Worm (Caenorhabditis elegans) whole organism, L4 larva: ENCODE data around the gene ZK829.1.

Experiments used
- D1046.2 ChIP-seq: fragments of 200-800 bp; sonication (Bioruptor generic); IDR thresholded peaks from 2 replicates; pipeline ENCODE4 v1.3.6; 2022; ENCODE audit warnings: missing genetic modification characterization, missing compliant biosample characterization
- F10B5.3 ChIP-seq: sonication (generic microtip); optimal IDR thresholded peaks from 2 replicates; lab custom pipeline; 2016; ENCODE audit warnings: mild to moderate bottlenecking, missing genetic modification characterization, missing compliant biosample characterization
- T26A8.4 ChIP-seq: fragments of 200-800 bp; sonication (Bioruptor generic); IDR thresholded peaks from 2 replicates; pipeline ENCODE4 v1.3.6; 2022; ENCODE audit warnings: missing genetic modification characterization, missing compliant biosample characterization
- Y105C5A.15 ChIP-seq: fragments of 200-800 bp; sonication (Bioruptor generic); IDR thresholded peaks from 2 replicates; pipeline ENCODE4 v1.3.6; 2022; ENCODE audit warnings: missing genetic modification characterization, missing compliant biosample characterization
- Y48G9A.11 ChIP-seq: fragments of 200-800 bp; sonication (Bioruptor generic); IDR thresholded peaks from 2 replicates; pipeline ENCODE4 v1.3.6; 2022; ENCODE audit warnings: missing genetic modification reagents, missing genetic modification characterization, missing compliant biosample characterization
- Y75B8A.6 ChIP-seq: fragments of 200-800 bp; sonication (Bioruptor generic); IDR thresholded peaks from 2 replicates; pipeline ENCODE4 v1.3.6; 2022; ENCODE audit warnings: missing genetic modification reagents, missing genetic modification characterization, missing compliant biosample characterization
- ZK546.5 ChIP-seq, 2 experiments: sonication (generic microtip); optimal IDR thresholded peaks; 2 replicates each; lab custom pipeline; 2017; ENCODE audit warnings: missing biosample characterization in 2 of 2, missing genetic modification characterization in 2 of 2
- ama-1 ChIP-seq: fragments of 150-350 bp; optimal IDR thresholded peaks from 2 replicates; lab custom pipeline; 2014; ENCODE audit warnings: inconsistent platforms, mixed read lengths
- arid-1 ChIP-seq: fragments of 200-800 bp; sonication (Bioruptor generic); conservative IDR thresholded peaks from 2 replicates; pipeline ENCODE4 v1.3.6; 2022; ENCODE audit warnings: missing genetic modification reagents, missing genetic modification characterization, missing compliant biosample characterization
- attf-4 ChIP-seq: sonication (generic microtip); optimal IDR thresholded peaks from 3 replicates; lab custom pipeline; 2017; ENCODE audit warnings: missing biosample characterization, missing genetic modification characterization
- ceh-32 ChIP-seq: sonication (generic microtip); optimal IDR thresholded peaks from 2 replicates; lab custom pipeline; 2016; ENCODE audit warnings: mild to moderate bottlenecking, missing genetic modification characterization, missing compliant biosample characterization; ENCODE audit not compliant: poor library complexity
- ceh-44 ChIP-seq: fragments of 200-800 bp; sonication (Bioruptor generic); IDR thresholded peaks from 2 replicates; pipeline ENCODE4 v1.3.6; 2022; ENCODE audit warnings: missing genetic modification reagents, missing genetic modification characterization, missing compliant biosample characterization
- ces-1 ChIP-seq: fragments of 150-350 bp; sonication (generic microtip); optimal IDR thresholded peaks from 4 replicates; lab custom pipeline; 2014; ENCODE audit warnings: missing biosample characterization, missing genetic modification reagents, missing genetic modification characterization
- ctbp-1 ChIP-seq: fragments of 200-800 bp; sonication (Bioruptor generic); IDR thresholded peaks from 2 replicates; pipeline ENCODE4 v1.3.6; 2022; ENCODE audit warnings: missing genetic modification reagents, missing genetic modification characterization, missing compliant biosample characterization
- daf-19 ChIP-seq: fragments of 200-800 bp; sonication (Bioruptor generic); conservative IDR thresholded peaks from 2 replicates; pipeline ENCODE4 v1.3.6; 2022; ENCODE audit warnings: missing genetic modification characterization, missing compliant biosample characterization
- dpl-1 ChIP-seq: fragments of 150-350 bp; optimal IDR thresholded peaks from 2 replicates; lab custom pipeline; 2014; ENCODE audit warnings: missing biosample characterization, missing genetic modification reagents, missing genetic modification characterization
- duxl-1 ChIP-seq: sonication (generic microtip); optimal IDR thresholded peaks from 2 replicates; lab custom pipeline; 2016; ENCODE audit warnings: mild to moderate bottlenecking, missing genetic modification characterization, moderate library complexity, missing compliant biosample characterization; ENCODE audit not compliant: poor library complexity
- egl-43 ChIP-seq: fragments of 200-800 bp; sonication (Bioruptor generic); IDR thresholded peaks from 2 replicates; pipeline ENCODE4 v1.3.6; 2022; ENCODE audit warnings: missing genetic modification reagents, missing genetic modification characterization, missing compliant biosample characterization
- hif-1 ChIP-seq, 2 experiments: sonication (generic microtip); optimal IDR thresholded peaks; 2 replicates each; lab custom pipeline; 2016 to 2017; ENCODE audit warnings: missing compliant biosample characterization in 2 of 2, missing genetic modification characterization in 2 of 2, missing genetic modification reagents in 2 of 2, missing genotype in 2 of 2, mild to moderate bottlenecking in 1 of 2
- jun-1 ChIP-seq: fragments of 150-350 bp; optimal IDR thresholded peaks from 2 replicates; lab custom pipeline; 2014; ENCODE audit warnings: missing biosample characterization, missing genetic modification reagents, missing genetic modification characterization
- lin-1 ChIP-seq: fragments of 200-800 bp; sonication (Bioruptor generic); IDR thresholded peaks from 2 replicates; pipeline ENCODE4 v1.3.6; 2022; ENCODE audit warnings: missing genetic modification reagents, missing genetic modification characterization, missing compliant biosample characterization
- lin-15B ChIP-seq: fragments of 150-350 bp; sonication (generic microtip); optimal IDR thresholded peaks from 3 replicates; lab custom pipeline; 2014; ENCODE audit warnings: missing biosample characterization, missing genetic modification characterization
- lin-38 ChIP-seq: fragments of 200-800 bp; sonication (Bioruptor generic); IDR thresholded peaks from 2 replicates; pipeline ENCODE4 v1.3.6; 2022; ENCODE audit warnings: missing genetic modification reagents, missing genetic modification characterization, missing compliant biosample characterization
- lin-39 ChIP-seq: fragments of 150-350 bp; optimal IDR thresholded peaks from 2 replicates; lab custom pipeline; 2014; ENCODE audit warnings: missing biosample characterization, missing genetic modification reagents, missing genetic modification characterization
- lir-3 ChIP-seq: sonication (generic microtip); optimal IDR thresholded peaks from 2 replicates; lab custom pipeline; 2016; ENCODE audit warnings: mild to moderate bottlenecking, missing genetic modification characterization, missing compliant biosample characterization
- madf-5 ChIP-seq, 2 experiments: fragments of 200-800 bp; sonication (Bioruptor generic); IDR thresholded peaks; 2 replicates each; pipeline ENCODE4 v1.3.6; 2022; ENCODE audit warnings: missing compliant biosample characterization in 2 of 2, missing genetic modification characterization in 2 of 2
- madf-9 ChIP-seq: fragments of 200-800 bp; sonication (Bioruptor generic); conservative IDR thresholded peaks from 2 replicates; pipeline ENCODE4 v1.3.6; 2022; ENCODE audit warnings: missing genetic modification reagents, missing genetic modification characterization, missing compliant biosample characterization
- mep-1 ChIP-seq: fragments of 150-350 bp; sonication (generic microtip); optimal IDR thresholded peaks from 3 replicates; lab custom pipeline; 2014; ENCODE audit warnings: missing biosample characterization, missing genetic modification characterization
- mxl-2 ChIP-seq: fragments of 200-800 bp; sonication (Bioruptor generic); conservative IDR thresholded peaks from 2 replicates; pipeline ENCODE4 v1.3.6; 2022; ENCODE audit warnings: missing genetic modification reagents, missing genetic modification characterization, missing compliant biosample characterization
- mxl-3 ChIP-seq: fragments of 200-800 bp; sonication (Bioruptor generic); optimal IDR thresholded peaks from 2 replicates; lab custom pipeline; 2018; ENCODE audit warnings: mild to moderate bottlenecking, missing genetic modification characterization, missing compliant biosample characterization
- nhr-111 ChIP-seq: fragments of 200-800 bp; sonication (Bioruptor generic); optimal IDR thresholded peaks from 2 replicates; lab custom pipeline; 2018; ENCODE audit warnings: mild to moderate bottlenecking, missing genetic modification characterization, missing compliant biosample characterization
- nhr-237 ChIP-seq: sonication (generic microtip); optimal IDR thresholded peaks from 2 replicates; lab custom pipeline; 2017; ENCODE audit warnings: missing biosample characterization, missing genetic modification characterization
- nhr-25 ChIP-seq: sonication (generic microtip); optimal IDR thresholded peaks from 2 replicates; lab custom pipeline; 2017; ENCODE audit warnings: missing genetic modification characterization, mild to moderate bottlenecking, missing compliant biosample characterization, antibody characterized with exemption, moderate library complexity, borderline replicate concordance; ENCODE audit not compliant: insufficient read depth
- nhr-28 ChIP-seq: fragments of 150-350 bp; optimal IDR thresholded peaks from 2 replicates; lab custom pipeline; 2014; ENCODE audit warnings: missing biosample characterization, missing genetic modification characterization
- nhr-41 ChIP-seq: fragments of 200-800 bp; sonication (Bioruptor generic); IDR thresholded peaks from 2 replicates; pipeline ENCODE4 v1.3.6; 2022; ENCODE audit warnings: missing genetic modification reagents, missing genetic modification characterization, missing compliant biosample characterization
- nhr-42 ChIP-seq: fragments of 200-800 bp; sonication (Bioruptor generic); IDR thresholded peaks from 2 replicates; pipeline ENCODE4 v1.3.6; 2022; ENCODE audit warnings: missing genetic modification characterization, missing compliant biosample characterization
- nhr-48 ChIP-seq: sonication (generic microtip); optimal IDR thresholded peaks from 2 replicates; lab custom pipeline; 2016; ENCODE audit warnings: mild to moderate bottlenecking, missing genetic modification characterization, missing compliant biosample characterization
- nhr-76 ChIP-seq: fragments of 150-350 bp; optimal IDR thresholded peaks from 2 replicates; lab custom pipeline; 2014; ENCODE audit warnings: missing biosample characterization, missing genetic modification characterization
- php-3 ChIP-seq: fragments of 200-800 bp; sonication (Bioruptor generic); IDR thresholded peaks from 2 replicates; pipeline ENCODE4 v1.3.6; 2022; ENCODE audit warnings: missing genetic modification reagents, missing genetic modification characterization, missing compliant biosample characterization
- rbr-2 ChIP-seq: sonication (generic microtip); optimal IDR thresholded peaks from 2 replicates; lab custom pipeline; 2016; ENCODE audit warnings: missing genotype, missing genetic modification characterization, missing compliant biosample characterization
- sdz-12 ChIP-seq: fragments of 200-800 bp; sonication (Bioruptor generic); optimal IDR thresholded peaks from 2 replicates; lab custom pipeline; 2018; ENCODE audit warnings: mild to moderate bottlenecking, missing genetic modification characterization, missing compliant biosample characterization
- snpc-1.2 ChIP-seq: fragments of 200-800 bp; sonication (Bioruptor generic); IDR thresholded peaks from 2 replicates; pipeline ENCODE4 v1.3.6; 2022; ENCODE audit warnings: missing genetic modification reagents, missing genetic modification characterization, missing compliant biosample characterization
- tag-97 ChIP-seq: fragments of 200-800 bp; sonication (Bioruptor generic); IDR thresholded peaks from 2 replicates; pipeline ENCODE4 v1.3.6; 2022; ENCODE audit warnings: missing genetic modification characterization, missing compliant biosample characterization
- unc-130 ChIP-seq: sonication (generic microtip); optimal IDR thresholded peaks from 2 replicates; lab custom pipeline; 2016; ENCODE audit warnings: missing genetic modification reagents, missing genetic modification characterization, missing compliant biosample characterization
- unc-39 ChIP-seq: sonication (generic microtip); optimal IDR thresholded peaks from 2 replicates; lab custom pipeline; 2017; ENCODE audit warnings: missing biosample characterization, missing genetic modification characterization
- unc-62 ChIP-seq, 3 experiments: fragments of 150-350 bp in 1 of 3; sonication (generic microtip); optimal IDR thresholded peaks in 2 of 3; peaks in 1 of 3; 1 replicate in 1 of 3; 2 replicates in 2 of 3; lab custom pipeline; 2014 to 2017; ENCODE audit warnings: missing biosample characterization in 3 of 3, missing genetic modification characterization in 3 of 3, missing genetic modification reagents in 3 of 3, missing genotype in 1 of 3
- vab-7 ChIP-seq: fragments of 200-800 bp; sonication (Bioruptor generic); IDR thresholded peaks from 2 replicates; pipeline ENCODE4 v1.3.6; 2022; ENCODE audit warnings: missing genetic modification reagents, missing genetic modification characterization, missing compliant biosample characterization
- zip-11 ChIP-seq: fragments of 200-800 bp; sonication (Bioruptor generic); IDR thresholded peaks from 2 replicates; pipeline ENCODE4 v1.3.6; 2022; ENCODE audit warnings: missing genetic modification characterization, missing compliant biosample characterization
- zip-2 ChIP-seq: fragments of 150-350 bp; optimal IDR thresholded peaks from 2 replicates; lab custom pipeline; 2014; ENCODE audit warnings: missing biosample characterization, missing genetic modification characterization
- ztf-11 ChIP-seq: fragments of 150-350 bp; optimal IDR thresholded peaks from 2 replicates; lab custom pipeline; 2014; ENCODE audit warnings: missing biosample characterization, missing genetic modification characterization

The ZK829.1 gene

DNA sequence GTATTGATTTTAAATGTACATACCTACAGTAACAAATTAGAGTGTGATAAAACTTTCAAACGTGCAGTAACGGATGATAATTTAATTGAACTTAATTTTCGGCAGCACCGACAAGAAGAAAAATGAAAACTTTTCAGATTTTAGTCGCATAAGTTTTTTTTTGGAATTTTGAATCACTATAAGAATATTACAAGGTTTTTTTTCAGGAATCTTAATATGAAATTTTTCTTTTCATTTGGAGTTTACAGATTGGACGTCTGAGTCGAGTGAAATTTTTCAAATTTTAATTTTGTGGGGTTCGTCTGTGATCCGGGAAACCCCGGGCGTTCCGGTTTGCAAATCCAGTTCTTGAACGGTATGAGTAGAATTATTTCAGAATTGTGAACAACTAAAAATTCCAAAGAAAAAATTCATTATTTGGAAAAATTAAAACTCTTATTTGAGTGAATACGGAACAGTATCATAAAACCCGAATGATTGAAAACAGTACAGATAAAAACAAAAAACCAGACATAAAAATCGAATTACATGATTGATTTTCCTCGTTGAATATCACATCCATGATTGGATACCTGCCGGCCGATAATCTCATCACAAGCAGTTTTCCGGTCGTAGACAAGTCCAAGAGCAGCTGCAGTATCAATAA lies 28.8 kb downstream of the ZK829.1 start (continued):
- TF ChIP-seq unc-62 (GFP tag; optimal IDR thresholded peaks at IDR 0.05 in 1 of 2; lab: Kevin White, UChicago) (no peak), unc-62 (tag; optimal IDR thresholded peaks at IDR 0.05; lab: Kevin White, UChicago) (no peak), hif-1 (tag; optimal IDR thresholded peaks at IDR 0.05; lab: Kevin White, UChicago) (no peak), nhr-237 (no peak), daf-19 (GFP tag; lab: Robert Waterston, UW) (no peak), zip-11 (no peak), unc-39 (tag; lab: Kevin White, UChicago) (no peak), madf-9 (no peak), T26A8.4 (GFP tag; lab: Robert Waterston, UW) (peak; percentile 81), vab-7 (GFP tag; lab: Robert Waterston, UW) (no peak), mep-1 (tag; lab: Kevin White, UChicago) (peak; percentile 42), ceh-44 (GFP tag; lab: Robert Waterston, UW) (no peak), dpl-1 (GFP tag; lab: Kevin White, UChicago) (no peak), madf-5 (GFP tag; IDR thresholded peaks at IDR 0.05; lab: Robert Waterston, UW) (0 out of 4 replicates have a peak, but pooled peaks of 1 of the 2 experiments have one; percentile 19), ZK546.5 (tag; optimal IDR thresholded peaks at IDR 0.05; lab: Kevin White, UChicago) (no peak), snpc-1.2 (GFP tag; lab: Robert Waterston, UW) (0 out of 2 replicates have a peak, but pooled peaks have one; percentile 17), ces-1 (GFP tag; lab: Kevin White, UChicago) (no peak), zip-2 (tag; lab: Kevin White, UChicago) (no peak), lir-3 (tag; lab: Kevin White, UChicago) (no peak), nhr-48 (tag; lab: Kevin White, UChicago) (no peak), nhr-41 (GFP tag; lab: Robert Waterston, UW) (no peak), arid-1 (0 out of 2 replicates have a peak, but pooled peaks have one; percentile 25), sdz-12 (GFP tag; lab: Kevin White, UChicago) (no peak), lin-38 (GFP tag; lab: Robert Waterston, UW) (peak; percentile 42), nhr-25 (no peak), php-3 (GFP tag; lab: Robert Waterston, UW) (peak; percentile 53), Y48G9A.11 (GFP tag; lab: Robert Waterston, UW) (no peak), ztf-11 (tag; lab: Kevin White, UChicago) (no peak), D1046.2 (GFP tag; lab: Robert Waterston, UW) (no peak), unc-130 (GFP tag; lab: Kevin White, UChicago) (no peak), F10B5.3 (tag; lab: Kevin White, UChicago) (no peak), nhr-76 (tag; lab: Kevin White, UChicago) (no peak), lin-15B (tag; lab: Kevin White, UChicago) (no peak), mxl-3 (no peak), nhr-42 (GFP tag; lab: Robert Waterston, UW) (0 out of 2 replicates have a peak, but pooled peaks have one; percentile 6), egl-43 (GFP tag; lab: Robert Waterston, UW) (no peak), tag-97 (GFP tag; lab: Robert Waterston, UW) (no peak), lin-1 (GFP tag; lab: Robert Waterston, UW) (peak; percentile 35; the same call in 1 of the 2 replicates), duxl-1 (tag; lab: Kevin White, UChicago) (no peak), rbr-2 (tag; lab: Kevin White, UChicago) (no peak), mxl-2 (no peak), nhr-28 (tag; lab: Kevin White, UChicago) (no peak), lin-39 (tag; lab: Kevin White, UChicago) (no peak), ctbp-1 (no peak), jun-1 (tag; lab: Kevin White, UChicago) (no peak), Y75B8A.6 (GFP tag; lab: Robert Waterston, UW) (peak; percentile 86; the same call in 1 of the 2 replicates), Y105C5A.15 (GFP tag; lab: Robert Waterston, UW) (no peak), ama-1 (no peak), attf-4 (tag; lab: Kevin White, UChicago) (no peak), ceh-32 (no peak), nhr-111 (GFP tag; lab: Kevin White, UChicago) (no peak)
